Fruit fly (Drosophila melanogaster) whole organism: ENCODE measurements around the gene CG34280.

Experiments
- Dll ChIP-seq: fragments of >200 bp; optimal IDR thresholded peaks from 2 replicates; lab custom pipeline; 2017
- pan ChIP-seq: fragments of >200 bp; optimal IDR thresholded peaks from 2 replicates; lab custom pipeline; 2017

DNA sequence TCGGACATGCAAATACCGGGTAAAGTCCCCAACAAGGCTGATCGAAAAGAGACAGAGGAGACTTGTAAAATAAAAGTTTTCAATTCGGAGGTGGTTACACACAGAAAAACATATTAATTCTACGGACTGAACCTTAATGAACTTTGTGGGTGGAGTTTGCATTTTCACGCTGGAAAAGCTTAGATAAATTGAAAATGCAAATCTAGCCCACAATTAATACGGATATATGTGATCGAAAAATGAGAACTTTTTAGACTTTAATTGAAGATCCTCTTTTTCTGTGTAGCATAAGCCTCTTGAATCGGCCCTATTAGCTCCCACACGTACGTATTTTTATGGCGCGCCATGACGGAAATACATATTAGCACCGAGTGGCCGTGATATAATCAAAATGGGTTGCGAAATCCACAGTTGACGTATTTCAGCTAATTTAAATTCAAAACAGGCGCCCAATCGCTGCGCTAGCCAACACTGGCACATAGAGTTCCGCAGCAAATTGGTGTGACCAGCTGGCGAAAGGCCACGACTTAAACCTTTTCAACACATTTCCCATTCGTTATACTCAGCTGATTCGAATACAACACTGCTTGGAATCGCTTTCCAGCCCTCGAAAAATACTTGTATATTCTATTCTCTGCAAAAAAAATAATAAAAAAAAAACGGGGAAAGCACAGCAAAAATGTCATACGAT lies 18.0 kb downstream of the CG34280 start:
- no peak for TF ChIP-seq Dll (lab: Kevin White, UChicago)
- TF ChIP-seq pan, result no peak
